Worm (Caenorhabditis elegans): ENCODE measurements around the gene dhhc-1.

ce11 chrX:15103481-15103880 lies 3.3 kb upstream of the dhhc-1 start:
- no peak for TF ChIP-seq fos-1 (tag; optimal IDR thresholded peaks at IDR 0.05)
- no peak for TF ChIP-seq blmp-1 (tag; optimal IDR thresholded peaks at IDR 0.05; ENCODE audit: insufficient read depth)
- no peak for TF ChIP-seq ztf-1 (GFP tag; conservative IDR thresholded peaks at IDR 0.05)
- TF ChIP-seq nhr-237 (tag; optimal IDR thresholded peaks at IDR 0.05): no peak
- no peak for TF ChIP-seq nhr-129 (tag; optimal IDR thresholded peaks at IDR 0.05)

Data from whole organism, L2 larva.